Fruit fly (Drosophila melanogaster) whole organism, embryonic: ENCODE measurements around the gene teq.

Source experiments
- Awh ChIP-seq: fragments of 200-800 bp; sonication (Bioruptor generic); IDR thresholded peaks from 2 replicates; pipeline ENCODE4, ENCODE4 v1.3.6; 2022; ENCODE audit warnings: missing biosample characterization, missing genetic modification characterization
- B-H1 ChIP-seq: fragments of 200-800 bp; sonication (Bioruptor generic); IDR thresholded peaks from 3 replicates; pipeline ENCODE4 v1.3.6; 2022; ENCODE audit warnings: missing biosample characterization, missing genetic modification characterization
- CG10147 ChIP-seq: fragments of 200-800 bp; sonication (Bioruptor generic); optimal IDR thresholded peaks from 2 replicates; lab custom pipeline; 2019; ENCODE audit warnings: missing biosample characterization, mild to moderate bottlenecking, missing genetic modification characterization, moderate library complexity
- CG10267 ChIP-seq: fragments of 200-800 bp; sonication (Bioruptor generic); optimal IDR thresholded peaks from 2 replicates; lab custom pipeline; 2018; ENCODE audit warnings: missing biosample characterization, mild to moderate bottlenecking, missing genetic modification characterization, moderate library complexity
- CG10321 ChIP-seq: fragments of 200-800 bp; sonication (Bioruptor generic); IDR thresholded peaks from 2 replicates; pipeline ENCODE4 v1.3.6; 2022; ENCODE audit warnings: missing biosample characterization, missing genetic modification characterization
- CG10366 ChIP-seq: fragments of 200-800 bp; sonication (Bioruptor generic); IDR thresholded peaks from 2 replicates; pipeline ENCODE4 v1.3.6; 2022; ENCODE audit warnings: missing biosample characterization, missing genetic modification characterization
- CG11247 ChIP-seq: fragments of 200-800 bp; sonication (Bioruptor generic); IDR thresholded peaks from 2 replicates; pipeline ENCODE4 v1.3.6; 2022; ENCODE audit warnings: missing biosample characterization, missing genetic modification characterization
- CG11696 ChIP-seq: fragments of 200-800 bp; sonication (Bioruptor generic); IDR thresholded peaks from 2 replicates; pipeline ENCODE4 v1.3.6; 2022; ENCODE audit warnings: missing biosample characterization, missing genetic modification characterization
- CG12155 ChIP-seq: fragments of 200-800 bp; sonication (Bioruptor generic); optimal IDR thresholded peaks from 3 replicates; lab custom pipeline; 2016; ENCODE audit warnings: missing biosample characterization, missing genetic modification characterization
- CG15269 ChIP-seq: fragments of 200-800 bp; sonication (Bioruptor generic); optimal IDR thresholded peaks from 2 replicates; lab custom pipeline; 2018; ENCODE audit warnings: missing biosample characterization, mild to moderate bottlenecking, missing genetic modification characterization, moderate library complexity
- CG15514 ChIP-seq: fragments of 200-800 bp; sonication (Bioruptor generic); optimal IDR thresholded peaks from 3 replicates; lab custom pipeline; 2017; ENCODE audit warnings: missing biosample characterization, missing genetic modification characterization, mild to moderate bottlenecking, moderate library complexity, missing genetic modification reagents
- CG15601 ChIP-seq: fragments of 200-800 bp; sonication (Bioruptor generic); optimal IDR thresholded peaks from 3 replicates; lab custom pipeline; 2019; ENCODE audit warnings: missing biosample characterization, mild to moderate bottlenecking, missing genetic modification characterization, moderate library complexity
- CG1792 ChIP-seq: fragments of 200-800 bp; sonication (Bioruptor generic); optimal IDR thresholded peaks from 2 replicates; lab custom pipeline; 2016; ENCODE audit warnings: missing biosample characterization, missing genetic modification characterization
- CG18262 ChIP-seq: fragments of 200-800 bp; optimal IDR thresholded peaks from 3 replicates; lab custom pipeline; 2019; ENCODE audit warnings: missing biosample characterization, mild to moderate bottlenecking, missing genetic modification characterization, moderate library complexity
- CG2199 ChIP-seq: fragments of 200-800 bp; sonication (Bioruptor generic); IDR thresholded peaks from 3 replicates; pipeline ENCODE4 v1.3.6; 2022; ENCODE audit warnings: missing biosample characterization, missing genetic modification characterization
- CG2875 ChIP-seq: fragments of 200-800 bp; sonication (Bioruptor generic); optimal IDR thresholded peaks from 2 replicates; lab custom pipeline; 2017; ENCODE audit warnings: missing biosample characterization, mild to moderate bottlenecking, missing genetic modification characterization, missing genetic modification reagents
- CG3065 ChIP-seq: fragments of 200-800 bp; sonication (Bioruptor generic); optimal IDR thresholded peaks from 2 replicates; lab custom pipeline; 2016; ENCODE audit warnings: missing biosample characterization, missing genetic modification characterization
- CG32767 ChIP-seq: fragments of 200-800 bp; sonication (Bioruptor generic); IDR thresholded peaks from 2 replicates; pipeline ENCODE4 v1.3.6; 2022; ENCODE audit warnings: missing biosample characterization, missing genetic modification characterization
- CG4282 ChIP-seq: fragments of 200-800 bp; sonication (Bioruptor generic); optimal IDR thresholded peaks from 2 replicates; lab custom pipeline; 2016; ENCODE audit warnings: missing biosample characterization, missing genetic modification characterization
- CG5180 ChIP-seq: fragments of 200-800 bp; sonication (Bioruptor generic); optimal IDR thresholded peaks from 3 replicates; lab custom pipeline; 2017; ENCODE audit warnings: missing biosample characterization, missing genetic modification characterization, mild to moderate bottlenecking, moderate library complexity, missing genetic modification reagents
- CG5245 ChIP-seq: fragments of 200-800 bp; sonication (Bioruptor generic); optimal IDR thresholded peaks from 3 replicates; lab custom pipeline; 2016; ENCODE audit warnings: missing biosample characterization, missing genetic modification characterization
- CG6654 ChIP-seq: fragments of 200-800 bp; sonication (Bioruptor generic); optimal IDR thresholded peaks from 2 replicates; lab custom pipeline; 2017; ENCODE audit warnings: missing biosample characterization, mild to moderate bottlenecking, missing genetic modification characterization
- CG6765 ChIP-seq: fragments of 200-800 bp; sonication (Bioruptor generic); optimal IDR thresholded peaks from 3 replicates; lab custom pipeline; 2017; ENCODE audit warnings: missing biosample characterization, mild to moderate bottlenecking, missing genetic modification characterization
- CG9437 ChIP-seq: fragments of 200-800 bp; sonication (Bioruptor generic); optimal IDR thresholded peaks from 2 replicates; lab custom pipeline; 2018; ENCODE audit warnings: missing biosample characterization, mild to moderate bottlenecking, missing genetic modification characterization
- CG9932 ChIP-seq: fragments of 200-800 bp; sonication (Bioruptor generic); IDR thresholded peaks from 2 replicates; pipeline ENCODE4 v1.3.6; 2022; ENCODE audit warnings: missing biosample characterization, missing genetic modification characterization
- CTCF ChIP-seq: fragments of 200-800 bp; sonication (Bioruptor generic); optimal IDR thresholded peaks from 2 replicates; lab custom pipeline; 2017; ENCODE audit warnings: missing biosample characterization, mild to moderate bottlenecking, missing genetic modification characterization, moderate library complexity
- Jarid2 ChIP-seq: fragments of 200-800 bp; sonication (Bioruptor generic); optimal IDR thresholded peaks from 3 replicates; lab custom pipeline; 2017; ENCODE audit warnings: mild to moderate bottlenecking, missing biosample characterization, missing genetic modification reagents, missing genetic modification characterization
- Med ChIP-seq: fragments of 200-800 bp; sonication (Bioruptor generic); peaks from one replicate; lab custom pipeline; 2016; ENCODE audit warnings: missing biosample characterization, missing genetic modification characterization, mild to moderate bottlenecking, inconsistent platforms, moderate library complexity
- Nf-YB ChIP-seq: fragments of 200-800 bp; sonication (Bioruptor generic); optimal IDR thresholded peaks from 3 replicates; lab custom pipeline; 2019; ENCODE audit warnings: missing biosample characterization, mild to moderate bottlenecking, missing genetic modification characterization, moderate library complexity
- Poxn ChIP-seq: fragments of 200-800 bp; sonication (Bioruptor generic); IDR thresholded peaks from 2 replicates; pipeline ENCODE4 v1.3.6; 2022; ENCODE audit warnings: missing biosample characterization, missing genetic modification characterization
- Sox102F ChIP-seq: fragments of 200-800 bp; sonication (Bioruptor generic); optimal IDR thresholded peaks from 2 replicates; lab custom pipeline; 2018; ENCODE audit warnings: missing biosample characterization, mild to moderate bottlenecking, missing genetic modification characterization, moderate library complexity
- ato ChIP-seq: fragments of 200-800 bp; sonication (Bioruptor generic); IDR thresholded peaks from 2 replicates; pipeline ENCODE4 v1.3.6; 2022; ENCODE audit warnings: missing biosample characterization, missing genetic modification characterization; ENCODE audit not compliant: partially characterized antibody
- btn ChIP-seq: fragments of 200-800 bp; sonication (Bioruptor generic); optimal IDR thresholded peaks from 2 replicates; lab custom pipeline; 2016; ENCODE audit warnings: missing biosample characterization, missing genetic modification characterization
- cad ChIP-seq: fragments of >200 bp; optimal IDR thresholded peaks from 2 replicates; lab custom pipeline; 2017; ENCODE audit warnings: missing biosample characterization, missing genetic modification characterization
- cg ChIP-seq: fragments of 200-800 bp; sonication (Bioruptor generic); optimal IDR thresholded peaks from 3 replicates; lab custom pipeline; 2019; ENCODE audit warnings: missing biosample characterization, mild to moderate bottlenecking, missing genetic modification characterization, moderate library complexity
- chinmo ChIP-seq: fragments of 200-800 bp; sonication (Bioruptor generic); IDR thresholded peaks from 4 replicates; pipeline ENCODE4 v1.3.6; 2022; ENCODE audit warnings: missing biosample characterization, missing genetic modification characterization; ENCODE audit not compliant: partially characterized antibody
- corto ChIP-seq: fragments of 200-800 bp; sonication (Bioruptor generic); optimal IDR thresholded peaks from 2 replicates; lab custom pipeline; 2016; ENCODE audit warnings: missing biosample characterization, mild to moderate bottlenecking, missing genetic modification characterization, moderate library complexity
- croc ChIP-seq: fragments of 200-800 bp; sonication (Bioruptor generic); conservative IDR thresholded peaks from 3 replicates; pipeline ENCODE4 v1.3.6; 2022; ENCODE audit warnings: missing biosample characterization, missing genetic modification characterization
- dan ChIP-seq: fragments of 200-800 bp; sonication (Bioruptor generic); IDR thresholded peaks from 2 replicates; pipeline ENCODE4 v1.3.6; 2022; ENCODE audit warnings: missing biosample characterization, missing genetic modification characterization
- gce ChIP-seq: fragments of 200-800 bp; sonication (Bioruptor generic); IDR thresholded peaks from 3 replicates; pipeline ENCODE4 v1.3.6; 2022; ENCODE audit warnings: missing biosample characterization, missing genetic modification characterization
- hkb ChIP-seq, 2 experiments: fragments of 200-800 bp in 1 of 2; fragments of >200 bp in 1 of 2; sonication (Bioruptor generic) in 1 of 2; IDR thresholded peaks in 1 of 2; optimal IDR thresholded peaks in 1 of 2; 2 replicates each; pipeline versions ENCODE4 v1.3.6 to Lab custom; 2017 to 2022; ENCODE audit warnings: missing biosample characterization in 1 of 2, missing genetic modification characterization in 1 of 2
- knrl ChIP-seq: fragments of 200-800 bp; sonication (Bioruptor generic); IDR thresholded peaks from 3 replicates; pipeline ENCODE4 v1.3.6; 2022; ENCODE audit warnings: missing biosample characterization, missing genetic modification characterization; ENCODE audit not compliant: partially characterized antibody
- lab ChIP-seq: fragments of 200-800 bp; sonication (Bioruptor generic); optimal IDR thresholded peaks from 3 replicates; lab custom pipeline; 2017; ENCODE audit warnings: missing biosample characterization, missing genetic modification characterization, mild to moderate bottlenecking, moderate library complexity, missing genetic modification reagents
- otp ChIP-seq: fragments of 200-800 bp; sonication (Bioruptor generic); IDR thresholded peaks from 3 replicates; pipeline ENCODE4, ENCODE4 v1.3.6; 2022; ENCODE audit warnings: missing biosample characterization, missing genetic modification characterization
- pros ChIP-seq: fragments of 200-800 bp; sonication (Bioruptor generic); optimal IDR thresholded peaks from 3 replicates; lab custom pipeline; 2019; ENCODE audit warnings: missing biosample characterization, mild to moderate bottlenecking, missing genetic modification characterization, moderate library complexity
- rib ChIP-seq: fragments of 200-800 bp; sonication (Bioruptor generic); IDR thresholded peaks from 2 replicates; pipeline ENCODE4 v1.3.6; 2022; ENCODE audit warnings: missing biosample characterization, missing genetic modification characterization
- salm ChIP-seq: fragments of 200-800 bp; sonication (Bioruptor generic); optimal IDR thresholded peaks from 2 replicates; lab custom pipeline; 2018; ENCODE audit warnings: missing biosample characterization, mild to moderate bottlenecking, missing genetic modification characterization
- shn ChIP-seq: fragments of 200-800 bp; sonication (Bioruptor generic); optimal IDR thresholded peaks from 3 replicates; lab custom pipeline; 2016; ENCODE audit warnings: missing biosample characterization, missing genetic modification characterization
- sim ChIP-seq: fragments of 200-800 bp; sonication (Bioruptor generic); IDR thresholded peaks from 2 replicates; pipeline ENCODE4 v1.3.6; 2022; ENCODE audit warnings: missing biosample characterization, missing genetic modification characterization
- tin ChIP-seq: fragments of 200-800 bp; sonication (Bioruptor generic); optimal IDR thresholded peaks from 3 replicates; lab custom pipeline; 2016; ENCODE audit warnings: missing biosample characterization, missing genetic modification characterization

The teq gene

dm6 chr3L:9065997-9066441 is 8.4 kb upstream of the teq start, which contains the start of gene Argk1 (continued):
- TF ChIP-seq CG15514 (GFP tag; lab: Kevin White, UChicago) = no peak
- TF ChIP-seq CG11696 = 0 out of 2 replicates have a peak, but pooled peaks have one; percentile 41
- peak; percentile 73 for TF ChIP-seq CG15269 (tag; lab: Kevin White, UChicago)
- TF ChIP-seq CG2199 = no peak
- peak; percentile 39; the same call in 1 of the 3 replicates for TF ChIP-seq B-H1 (GFP tag; lab: Robert Waterston, UW)
- peak; percentile 38 for TF ChIP-seq CG9437 (GFP tag; lab: Kevin White, UChicago)
- peak; percentile 54; the same call in 1 of the 3 replicates for TF ChIP-seq gce (GFP tag; lab: Robert Waterston, UW)
- TF ChIP-seq ato (GFP tag; lab: Robert Waterston, UW) = no peak
- no peak for TF ChIP-seq CG2875 (GFP tag; lab: Kevin White, UChicago)
- TF ChIP-seq CG10147 (GFP tag; lab: Kevin White, UChicago) = no peak
- 0 out of 2 replicates have a peak, but pooled peaks have one; percentile 16 for TF ChIP-seq CG11247 (GFP tag; lab: Robert Waterston, UW)
- TF ChIP-seq CG12155 = peak; percentile 60
- TF ChIP-seq btn = no peak
- no peak for TF ChIP-seq hkb (optimal IDR thresholded peaks at IDR 0.05; lab: Kevin White, UChicago)
- TF ChIP-seq hkb (GFP tag; IDR thresholded peaks at IDR 0.05; lab: Robert Waterston, UW) = peak; percentile 52

- TF ChIP-seq Sox102F (GFP tag; lab: Kevin White, UChicago) (no peak), CG4282 (GFP tag; lab: Kevin White, UChicago) (no peak), rib (GFP tag; lab: Robert Waterston, UW) (no peak), CG10366 (GFP tag; lab: Robert Waterston, UW) (no peak), CG3065 (GFP tag; lab: Kevin White, UChicago) (no peak), shn (GFP tag; lab: Kevin White, UChicago) (no peak), CG5180 (no peak), lab (GFP tag; lab: Kevin White, UChicago) (peak; percentile 34), CG10321 (no peak), CG9437 (GFP tag; lab: Kevin White, UChicago) (no peak), Awh (GFP tag; lab: Robert Waterston, UW) (no peak), CG15601 (no peak), salm (no peak), pros (GFP tag; lab: Kevin White, UChicago) (no peak), CG9932 (no peak), CG1792 (GFP tag; lab: Kevin White, UChicago) (no peak), cg (GFP tag; lab: Kevin White, UChicago) (no peak), chinmo (0 out of 4 replicates have a peak, but pooled peaks have one; percentile 33), CG32767 (GFP tag; lab: Robert Waterston, UW) (no peak), knrl (GFP tag; lab: Robert Waterston, UW) (no peak), Med (GFP tag; lab: Kevin White, UChicago) (peak; percentile 19), CG6765 (GFP tag; lab: Kevin White, UChicago) (no peak), CG5245 (GFP tag; lab: Kevin White, UChicago) (no peak), Jarid2 (GFP tag; lab: Kevin White, UChicago) (no peak), sim (GFP tag; lab: Robert Waterston, UW) (no peak), CG6654 (GFP tag; lab: Kevin White, UChicago) (peak; percentile 90), croc (GFP tag; lab: Robert Waterston, UW) (no peak), cad (peak; percentile 22), CTCF (GFP tag; lab: Kevin White, UChicago) (no peak), corto (GFP tag; lab: Kevin White, UChicago) (no peak), CG18262 (tag; lab: Kevin White, UChicago) (no peak), otp (no peak), tin (GFP tag; lab: Kevin White, UChicago) (no peak), Poxn (GFP tag; lab: Robert Waterston, UW) (no peak), CG10267 (tag; lab: Kevin White, UChicago) (no peak), Nf-YB (GFP tag; lab: Kevin White, UChicago) (no peak), dan (GFP tag; lab: Robert Waterston, UW) (no peak)
Measured at dm6 chr3L:9066509-9067021, 7.9 kb upstream of the teq start.
